Worm (Caenorhabditis elegans) whole organism, early embryonic: ENCODE measurements around the gene nas-11.

Experiments
- B0310.2 ChIP-seq: sonication (generic microtip); optimal IDR thresholded peaks from 2 replicates; lab custom pipeline; 2016; ENCODE audit warnings: mild to moderate bottlenecking, missing genetic modification characterization, missing compliant biosample characterization
- ama-1 ChIP-seq: fragments of 150-350 bp; optimal IDR thresholded peaks from 2 replicates; lab custom pipeline; 2014
- flt-1 ChIP-seq: fragments of 200-800 bp; sonication (Bioruptor generic); IDR thresholded peaks from 2 replicates; pipeline ENCODE4 v1.3.6; 2022; ENCODE audit warnings: missing genetic modification characterization, missing compliant biosample characterization
- pes-1 ChIP-seq: fragments of 200-800 bp; sonication (Bioruptor generic); IDR thresholded peaks from 2 replicates; pipeline ENCODE4 v1.3.6; 2022; ENCODE audit warnings: missing genetic modification reagents, missing genetic modification characterization, missing compliant biosample characterization
- sea-1 ChIP-seq: fragments of 200-800 bp; sonication (Bioruptor generic); conservative IDR thresholded peaks from 2 replicates; pipeline ENCODE4 v1.3.6; 2022; ENCODE audit warnings: missing genetic modification characterization, missing compliant biosample characterization
- tbx-37 ChIP-seq: fragments of 200-800 bp; sonication (Bioruptor generic); conservative IDR thresholded peaks from 2 replicates; pipeline ENCODE4 v1.3.6; 2022; ENCODE audit warnings: missing genetic modification reagents, missing genetic modification characterization, missing compliant biosample characterization
- tra-4 ChIP-seq: sonication (generic microtip); optimal IDR thresholded peaks from 2 replicates; lab custom pipeline; 2017; ENCODE audit warnings: missing genetic modification characterization, missing compliant biosample characterization

DNA sequence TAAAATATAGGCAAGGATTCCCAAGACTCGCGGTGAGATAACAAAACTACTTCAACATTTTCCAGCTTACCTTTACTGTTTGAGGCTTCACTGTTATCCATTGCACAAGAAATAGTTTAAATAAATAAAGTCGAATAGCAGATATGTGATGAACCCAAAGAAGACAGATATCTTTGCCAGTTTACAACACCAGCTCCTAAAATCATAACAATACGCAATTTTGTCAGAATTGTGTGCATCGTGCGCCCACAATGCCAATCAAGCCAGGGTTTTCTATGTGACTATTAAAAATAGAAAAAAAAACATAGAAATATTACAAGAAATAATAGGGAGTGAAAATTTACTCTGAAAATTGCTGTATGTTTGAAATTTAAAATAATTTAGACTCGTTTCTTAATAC lies 30.7 kb upstream of the nas-11 start, which contains the start of gene F38B6.8:
- TF ChIP-seq tbx-37 (no peak), flt-1 (no peak), ama-1 (lab: Kevin White, UChicago) (no peak), sea-1 (GFP tag; lab: Robert Waterston, UW) (no peak), B0310.2 (no peak), tra-4 (tag; lab: Kevin White, UChicago) (no peak), pes-1 (GFP tag; lab: Robert Waterston, UW) (no peak)
